Fruit fly (Drosophila melanogaster) whole organism, prepupa: Measurements from ENCODE around the gene Hrd3.

Source experiments
- Blimp-1 ChIP-seq: fragments of 200-800 bp; sonication (Bioruptor generic); optimal IDR thresholded peaks from 3 replicates; lab custom pipeline; 2017; ENCODE audit warnings: missing biosample characterization, missing genetic modification characterization, mild to moderate bottlenecking, moderate library complexity, missing genetic modification reagents
- CG11294 ChIP-seq: fragments of 200-800 bp; sonication (Bioruptor generic); IDR thresholded peaks from 2 replicates; pipeline ENCODE4 v1.3.6; 2022; ENCODE audit warnings: missing biosample characterization, missing genetic modification characterization
- CG11762 ChIP-seq: fragments of 200-800 bp; sonication (Bioruptor generic); optimal IDR thresholded peaks from 3 replicates; lab custom pipeline; 2016; ENCODE audit warnings: missing biosample characterization, missing genetic modification characterization; ENCODE audit not compliant: insufficient read depth
- CG11902 ChIP-seq: fragments of 200-800 bp; sonication (Bioruptor generic); optimal IDR thresholded peaks from 3 replicates; lab custom pipeline; 2016; ENCODE audit warnings: missing biosample characterization, missing genetic modification characterization
- CG15336 ChIP-seq: fragments of 200-800 bp; sonication (Bioruptor generic); IDR thresholded peaks from 2 replicates; pipeline ENCODE4 v1.3.6; 2022; ENCODE audit warnings: missing biosample characterization, missing genetic modification characterization
- CG1621 ChIP-seq: fragments of 200-800 bp; sonication (Bioruptor generic); optimal IDR thresholded peaks from 3 replicates; lab custom pipeline; 2018; ENCODE audit warnings: missing biosample characterization, mild to moderate bottlenecking, missing genetic modification characterization
- CG31627 ChIP-seq: fragments of 200-800 bp; sonication (Bioruptor generic); optimal IDR thresholded peaks from 3 replicates; lab custom pipeline; 2016; ENCODE audit warnings: missing biosample characterization, missing genetic modification characterization
- CG32006 ChIP-seq: fragments of 200-800 bp; sonication (Bioruptor generic); optimal IDR thresholded peaks from 3 replicates; lab custom pipeline; 2017; ENCODE audit warnings: missing biosample characterization, mild to moderate bottlenecking, missing genetic modification characterization
- CG34406 ChIP-seq: fragments of 200-800 bp; sonication (Bioruptor generic); optimal IDR thresholded peaks from 3 replicates; lab custom pipeline; 2016; ENCODE audit warnings: missing biosample characterization, missing genetic modification characterization
- CG3919 ChIP-seq: fragments of 200-800 bp; sonication (Bioruptor generic); optimal IDR thresholded peaks from 3 replicates; lab custom pipeline; 2016; ENCODE audit warnings: missing biosample characterization, missing genetic modification characterization
- CG4318 ChIP-seq: fragments of 200-800 bp; sonication (Bioruptor generic); optimal IDR thresholded peaks from 3 replicates; lab custom pipeline; 2017; ENCODE audit warnings: missing biosample characterization, mild to moderate bottlenecking, missing genetic modification characterization
- CG6163 ChIP-seq: fragments of 200-800 bp; sonication (Bioruptor generic); IDR thresholded peaks from 3 replicates; pipeline ENCODE4 v1.3.6; 2022; ENCODE audit warnings: missing biosample characterization, missing genetic modification characterization
- CG6276 ChIP-seq: fragments of 200-800 bp; sonication (Bioruptor generic); optimal IDR thresholded peaks from 2 replicates; lab custom pipeline; 2017; ENCODE audit warnings: missing biosample characterization, mild to moderate bottlenecking, missing genetic modification characterization
- CG6792 ChIP-seq: fragments of 200-800 bp; sonication (Bioruptor generic); optimal IDR thresholded peaks from 3 replicates; lab custom pipeline; 2016; ENCODE audit warnings: missing biosample characterization, missing genetic modification characterization
- CG6854 ChIP-seq: fragments of 200-800 bp; sonication (Bioruptor generic); optimal IDR thresholded peaks from 2 replicates; lab custom pipeline; 2017; ENCODE audit warnings: missing biosample characterization, mild to moderate bottlenecking, missing genetic modification characterization
- CG7368 ChIP-seq: fragments of 200-800 bp; sonication (Bioruptor generic); optimal IDR thresholded peaks from 3 replicates; lab custom pipeline; 2016; ENCODE audit warnings: missing biosample characterization, missing genetic modification characterization
- CG8119 ChIP-seq: fragments of 200-800 bp; sonication (Bioruptor generic); IDR thresholded peaks from 3 replicates; pipeline ENCODE4 v1.3.6; 2022; ENCODE audit warnings: missing biosample characterization, missing genetic modification characterization
- CG8319 ChIP-seq: fragments of 200-800 bp; sonication (Bioruptor generic); optimal IDR thresholded peaks from 3 replicates; lab custom pipeline; 2016; ENCODE audit warnings: missing biosample characterization, missing genetic modification characterization
- CG8632 ChIP-seq: fragments of 200-800 bp; sonication (Bioruptor generic); optimal IDR thresholded peaks from 3 replicates; lab custom pipeline; 2016; ENCODE audit warnings: missing biosample characterization, missing genetic modification characterization
- CG9139 ChIP-seq: fragments of 200-800 bp; sonication (Bioruptor generic); optimal IDR thresholded peaks from 3 replicates; lab custom pipeline; 2017; ENCODE audit warnings: missing biosample characterization, mild to moderate bottlenecking, missing genetic modification characterization
- Eip78C ChIP-seq: fragments of 200-800 bp; sonication (Bioruptor generic); peaks from one replicate; lab custom pipeline; 2016; ENCODE audit warnings: missing biosample characterization, missing genetic modification characterization
- Eip93F ChIP-seq: fragments of 200-800 bp; sonication (Bioruptor generic); optimal IDR thresholded peaks from 2 replicates; lab custom pipeline; 2016; ENCODE audit warnings: missing biosample characterization, mild to moderate bottlenecking, missing genetic modification characterization
- Ets96B ChIP-seq: fragments of 200-800 bp; optimal IDR thresholded peaks from 2 replicates; lab custom pipeline; 2019; ENCODE audit warnings: missing biosample characterization, mild to moderate bottlenecking, missing genetic modification characterization, moderate library complexity
- Gug ChIP-seq: fragments of 200-800 bp; sonication (Bioruptor generic); IDR thresholded peaks from 2 replicates; pipeline ENCODE4 v1.3.6; 2022; ENCODE audit warnings: missing biosample characterization, missing genetic modification characterization
- Hr38 ChIP-seq: sonication (Bioruptor generic); optimal IDR thresholded peaks from 2 replicates; lab custom pipeline; 2016; ENCODE audit warnings: missing biosample characterization, missing genetic modification characterization
- Hr39 ChIP-seq: fragments of 200-800 bp; sonication (Bioruptor generic); optimal IDR thresholded peaks from 2 replicates; lab custom pipeline; 2016; ENCODE audit warnings: missing biosample characterization, missing genetic modification characterization
- Met ChIP-seq: fragments of 200-800 bp; sonication (Bioruptor generic); optimal IDR thresholded peaks from 3 replicates; lab custom pipeline; 2016; ENCODE audit warnings: missing biosample characterization, missing genetic modification characterization
- Smox ChIP-seq: fragments of 200-800 bp; sonication (Bioruptor generic); optimal IDR thresholded peaks from 3 replicates; lab custom pipeline; 2016; ENCODE audit warnings: missing biosample characterization, missing genetic modification characterization
- Sox15 ChIP-seq: fragments of 200-800 bp; sonication (Bioruptor generic); optimal IDR thresholded peaks from 3 replicates; lab custom pipeline; 2016; ENCODE audit warnings: missing biosample characterization, missing genetic modification characterization
- achi ChIP-seq: fragments of 200-800 bp; sonication (Bioruptor generic); optimal IDR thresholded peaks from 3 replicates; lab custom pipeline; 2016; ENCODE audit warnings: missing biosample characterization, missing genetic modification characterization
- dac ChIP-seq: fragments of 200-800 bp; sonication (Bioruptor generic); optimal IDR thresholded peaks from 2 replicates; lab custom pipeline; 2017; ENCODE audit warnings: missing biosample characterization, mild to moderate bottlenecking, missing genetic modification characterization
- eg ChIP-seq: fragments of 200-800 bp; sonication (Bioruptor generic); IDR thresholded peaks from 3 replicates; pipeline ENCODE4 v1.3.6; 2022; ENCODE audit warnings: missing biosample characterization, missing genetic modification characterization
- esn ChIP-seq: fragments of 200-800 bp; sonication (Bioruptor generic); optimal IDR thresholded peaks from 2 replicates; lab custom pipeline; 2016; ENCODE audit warnings: missing biosample characterization, mild to moderate bottlenecking, missing genetic modification characterization, moderate library complexity
- fd85E ChIP-seq: fragments of 200-800 bp; sonication (Bioruptor generic); optimal IDR thresholded peaks from 3 replicates; lab custom pipeline; 2016; ENCODE audit warnings: missing biosample characterization, missing genetic modification characterization
- fkh ChIP-seq: fragments of 200-800 bp; sonication (Bioruptor generic); optimal IDR thresholded peaks from 3 replicates; lab custom pipeline; 2017; ENCODE audit warnings: missing biosample characterization, mild to moderate bottlenecking, missing genetic modification characterization, moderate library complexity
- lz ChIP-seq: fragments of 200-800 bp; sonication (Bioruptor generic); optimal IDR thresholded peaks from 3 replicates; lab custom pipeline; 2016; ENCODE audit warnings: missing biosample characterization, missing genetic modification characterization
- net ChIP-seq: fragments of 200-800 bp; sonication (Bioruptor generic); optimal IDR thresholded peaks from 3 replicates; lab custom pipeline; 2016; ENCODE audit warnings: missing biosample characterization, missing genetic modification characterization
- pdm3 ChIP-seq: fragments of 200-800 bp; sonication (Bioruptor generic); optimal IDR thresholded peaks from 3 replicates; lab custom pipeline; 2016; ENCODE audit warnings: missing biosample characterization, missing genetic modification characterization
- salr ChIP-seq, 2 experiments: fragments of 200-800 bp; sonication (Bioruptor generic); optimal IDR thresholded peaks; 3 replicates each; lab custom pipeline; 2016 to 2018; ENCODE audit warnings: missing biosample characterization in 2 of 2, missing genetic modification characterization in 2 of 2, mild to moderate bottlenecking in 1 of 2
- spab ChIP-seq: fragments of 200-800 bp; sonication (Bioruptor generic); optimal IDR thresholded peaks from 2 replicates; lab custom pipeline; 2017; ENCODE audit warnings: missing biosample characterization, mild to moderate bottlenecking, missing genetic modification characterization, missing genetic modification reagents
- ss ChIP-seq, 2 experiments: fragments of 200-800 bp; sonication (Bioruptor generic); optimal IDR thresholded peaks; 2 replicates in 1 of 2; 3 replicates in 1 of 2; lab custom pipeline; 2017 to 2018; ENCODE audit warnings: mild to moderate bottlenecking in 2 of 2, missing biosample characterization in 2 of 2, missing genetic modification characterization in 2 of 2, moderate library complexity in 1 of 2
- svp ChIP-seq: fragments of 200-800 bp; sonication (Bioruptor generic); peaks from one replicate; lab custom pipeline; 2016; ENCODE audit warnings: missing biosample characterization, missing genetic modification characterization
- vri ChIP-seq: fragments of 200-800 bp; sonication (Bioruptor generic); optimal IDR thresholded peaks from 3 replicates; lab custom pipeline; 2016; ENCODE audit warnings: missing biosample characterization, mild to moderate bottlenecking, missing genetic modification characterization

The Hrd3 gene

dm6 chr3R:23729632-23730471 is 28.5 kb downstream of the Hrd3 start (continued):
- TF ChIP-seq net (GFP tag; lab: Kevin White, UChicago) = peak; percentile 38
- peak; percentile 72 for TF ChIP-seq Blimp-1 (GFP tag; lab: Kevin White, UChicago)
- no peak for TF ChIP-seq lz (GFP tag; lab: Kevin White, UChicago)
- no peak for TF ChIP-seq Gug (GFP tag; lab: Robert Waterston, UW)
- peak; percentile 59 to 67 for TF ChIP-seq ss (GFP tag; optimal IDR thresholded peaks at IDR 0.05; lab: Kevin White, UChicago)
- TF ChIP-seq CG1621 (tag; lab: Kevin White, UChicago) = peak; percentile 91
- peak; percentile 42; the same call in 1 of the 2 replicates for TF ChIP-seq CG15336 (GFP tag; lab: Robert Waterston, UW)
- no peak for TF ChIP-seq Met (GFP tag; lab: Kevin White, UChicago)
- TF ChIP-seq CG32006 (GFP tag; lab: Kevin White, UChicago) = peak; percentile 22
- peak; percentile 84 for TF ChIP-seq Eip78C (GFP tag; lab: Kevin White, UChicago)
- TF ChIP-seq CG3919 (GFP tag; lab: Kevin White, UChicago) = peak; percentile 25
- peak; percentile 15 for TF ChIP-seq spab (GFP tag; lab: Kevin White, UChicago)
- TF ChIP-seq CG31627 (GFP tag; lab: Kevin White, UChicago) = no peak
- peak; percentile 32 for TF ChIP-seq CG6276
- no peak for TF ChIP-seq CG11762 (GFP tag; lab: Kevin White, UChicago)
- TF ChIP-seq vri (GFP tag; lab: Kevin White, UChicago) = peak; percentile 59
- no peak for TF ChIP-seq salr (GFP tag; optimal IDR thresholded peaks at IDR 0.05; lab: Kevin White, UChicago)
- TF ChIP-seq eg (GFP tag; lab: Robert Waterston, UW) = no peak; the same call in 2 of the 3 replicates
- TF ChIP-seq fkh = peak; percentile 16
- TF ChIP-seq Hr38 (GFP tag; lab: Kevin White, UChicago) = no peak
- no peak for TF ChIP-seq Hr39 (GFP tag; lab: Kevin White, UChicago)
- peak; percentile 14 for TF ChIP-seq esn
- TF ChIP-seq CG11294 (GFP tag; lab: Robert Waterston, UW) = no peak
- TF ChIP-seq CG6792 (GFP tag; lab: Kevin White, UChicago) = no peak
- TF ChIP-seq Sox15 (GFP tag; lab: Kevin White, UChicago) = no peak
- TF ChIP-seq svp (GFP tag; lab: Kevin White, UChicago) = peak; percentile 88

dm6 chr3R:23729066-23729465 is 29.3 kb downstream of the Hrd3 start:
- TF ChIP-seq fkh (peak; percentile 93), CG1621 (tag; lab: Kevin White, UChicago) (no peak), eg (GFP tag; lab: Robert Waterston, UW) (0 out of 3 replicates have a peak, but pooled peaks have one; percentile 9), CG8632 (GFP tag; lab: Kevin White, UChicago) (no peak), Met (GFP tag; lab: Kevin White, UChicago) (no peak), CG11762 (GFP tag; lab: Kevin White, UChicago) (no peak), fd85E (GFP tag; lab: Kevin White, UChicago) (no peak), CG7368 (GFP tag; lab: Kevin White, UChicago) (no peak), CG6163 (GFP tag; lab: Robert Waterston, UW) (no peak)

- no peak for TF ChIP-seq CG11294 (GFP tag; lab: Robert Waterston, UW)
- peak; percentile 16 for TF ChIP-seq Ets96B (tag; lab: Kevin White, UChicago)
- peak; percentile 10 for TF ChIP-seq achi (GFP tag; lab: Kevin White, UChicago)
- no peak for TF ChIP-seq salr (GFP tag; optimal IDR thresholded peaks at IDR 0.05; lab: Kevin White, UChicago)
- TF ChIP-seq CG8119 (GFP tag; lab: Robert Waterston, UW) = peak; percentile 74; the same call in 2 of the 3 replicates
- TF ChIP-seq eg (GFP tag; lab: Robert Waterston, UW) = peak; percentile 78
- peak; percentile 1 for TF ChIP-seq Eip93F (GFP tag; lab: Kevin White, UChicago)
- no peak for TF ChIP-seq Sox15 (GFP tag; lab: Kevin White, UChicago)
- TF ChIP-seq Eip78C (GFP tag; lab: Kevin White, UChicago) = peak; percentile 71
- no peak for TF ChIP-seq Blimp-1 (GFP tag; lab: Kevin White, UChicago)
- TF ChIP-seq CG8632 (GFP tag; lab: Kevin White, UChicago) = no peak
- peak; percentile 60 to 77 for TF ChIP-seq ss (GFP tag; optimal IDR thresholded peaks at IDR 0.05; lab: Kevin White, UChicago)
- TF ChIP-seq CG4318 (GFP tag; lab: Kevin White, UChicago) = no peak
- TF ChIP-seq dac (GFP tag; lab: Kevin White, UChicago) = no peak
- peak; percentile 36; the same call in 1 of the 2 replicates for TF ChIP-seq CG15336 (GFP tag; lab: Robert Waterston, UW)
- no peak for TF ChIP-seq CG34406 (GFP tag; lab: Kevin White, UChicago)
- no peak for TF ChIP-seq CG8319
- peak; percentile 74 for TF ChIP-seq svp (GFP tag; lab: Kevin White, UChicago)
- TF ChIP-seq pdm3 (GFP tag; lab: Kevin White, UChicago) = no peak
- TF ChIP-seq CG11902 (GFP tag; lab: Kevin White, UChicago) = no peak
- TF ChIP-seq Met (GFP tag; lab: Kevin White, UChicago) = no peak
- peak; percentile 61 for TF ChIP-seq CG9139 (GFP tag; lab: Kevin White, UChicago)
- peak; percentile 81 for TF ChIP-seq CG6163 (GFP tag; lab: Robert Waterston, UW)
- peak; percentile 33 for TF ChIP-seq net (GFP tag; lab: Kevin White, UChicago)
- TF ChIP-seq CG6854 = no peak
- no peak for TF ChIP-seq Smox
- TF ChIP-seq fd85E (GFP tag; lab: Kevin White, UChicago) = no peak
These were observed 30.3 kb downstream of the Hrd3 start for dm6 chr3R:23728086-23728485.
